Worm (Caenorhabditis elegans) whole organism, young adult: ENCODE measurements around the gene frm-2.

Experiments
- C06A6.2 ChIP-seq: fragments of 200-800 bp; sonication (Bioruptor generic); conservative IDR thresholded peaks from 2 replicates; pipeline ENCODE4 v1.3.6; 2022; ENCODE audit warnings: missing genetic modification characterization, missing compliant biosample characterization
- F55B11.4 ChIP-seq: sonication (generic microtip); optimal IDR thresholded peaks from 2 replicates; lab custom pipeline; 2016; ENCODE audit warnings: missing compliant biosample characterization, missing genetic modification characterization, borderline replicate concordance; ENCODE audit not compliant: insufficient read depth
- K11D2.4 ChIP-seq: fragments of 200-800 bp; sonication (Bioruptor generic); IDR thresholded peaks from 2 replicates; pipeline ENCODE4 v1.3.6; 2022; ENCODE audit warnings: missing genetic modification reagents, missing genetic modification characterization, missing compliant biosample characterization
- K12H6.12 ChIP-seq: fragments of 200-800 bp; sonication (Bioruptor generic); optimal IDR thresholded peaks from 2 replicates; lab custom pipeline; 2018; ENCODE audit warnings: mild to moderate bottlenecking, missing genetic modification characterization, missing compliant biosample characterization
- T26A5.8 ChIP-seq: sonication (generic microtip); optimal IDR thresholded peaks from 2 replicates; lab custom pipeline; 2016; ENCODE audit warnings: missing genetic modification characterization, missing compliant biosample characterization
- Y56A3A.18 ChIP-seq: fragments of 200-800 bp; sonication (Bioruptor generic); IDR thresholded peaks from 2 replicates; pipeline ENCODE4 v1.3.6; 2022; ENCODE audit warnings: missing genetic modification reagents, missing genetic modification characterization, missing compliant biosample characterization
- Y67H2A.10 ChIP-seq: fragments of 200-800 bp; sonication (Bioruptor generic); conservative IDR thresholded peaks from 2 replicates; pipeline ENCODE4 v1.3.6; 2022; ENCODE audit warnings: missing genetic modification reagents, missing genetic modification characterization, missing compliant biosample characterization
- ama-1 ChIP-seq, 3 experiments: fragments of 150-350 bp in 1 of 3; sonication (generic microtip) in 2 of 3; optimal IDR thresholded peaks; 2 replicates each; lab custom pipeline; 2014 to 2018; ENCODE audit warnings: missing biosample characterization in 2 of 3, missing genetic modification characterization in 2 of 3, missing genetic modification reagents in 2 of 3
- aptf-3 ChIP-seq: fragments of 200-800 bp; sonication (Bioruptor generic); IDR thresholded peaks from 2 replicates; pipeline ENCODE4 v1.3.6; 2022; ENCODE audit warnings: missing genetic modification characterization, missing compliant biosample characterization
- attf-6 ChIP-seq: fragments of 200-800 bp; sonication (Bioruptor generic); IDR thresholded peaks from 2 replicates; pipeline ENCODE4 v1.3.6; 2022; ENCODE audit warnings: missing genetic modification reagents, missing genetic modification characterization, missing compliant biosample characterization
- cebp-1 ChIP-seq, 2 experiments: fragments of 200-800 bp in 1 of 2; sonication (Bioruptor generic) in 1 of 2; sonication (generic microtip) in 1 of 2; IDR thresholded peaks in 1 of 2; optimal IDR thresholded peaks in 1 of 2; 2 replicates each; pipeline versions ENCODE4 v1.3.6 to Lab custom; 2017 to 2022; ENCODE audit warnings: missing compliant biosample characterization in 2 of 2, missing genetic modification characterization in 2 of 2, mild to moderate bottlenecking in 1 of 2, missing genetic modification reagents in 1 of 2, moderate library complexity in 1 of 2
- dpl-1 ChIP-seq: fragments of 150-350 bp; optimal IDR thresholded peaks from 2 replicates; lab custom pipeline; 2014; ENCODE audit warnings: missing biosample characterization, missing genetic modification reagents, missing genetic modification characterization
- ets-4 ChIP-seq: fragments of 200-800 bp; sonication (Bioruptor generic); optimal IDR thresholded peaks from 2 replicates; lab custom pipeline; 2018; ENCODE audit warnings: mild to moderate bottlenecking, missing genetic modification characterization, missing compliant biosample characterization
- hmg-1.2 ChIP-seq: fragments of 200-800 bp; sonication (Bioruptor generic); IDR thresholded peaks from 2 replicates; pipeline ENCODE4 v1.3.6; 2022; ENCODE audit warnings: missing genetic modification reagents, missing genetic modification characterization, missing compliant biosample characterization
- hrde-1 ChIP-seq: sonication (generic microtip); optimal IDR thresholded peaks from 2 replicates; lab custom pipeline; 2016; ENCODE audit warnings: missing genetic modification characterization, mild to moderate bottlenecking, missing compliant biosample characterization, moderate library complexity, missing genotype, missing genetic modification reagents, borderline replicate concordance
- hsf-1 ChIP-seq: fragments of 200-800 bp; sonication (Bioruptor generic); IDR thresholded peaks from 2 replicates; pipeline ENCODE4 v1.3.6; 2022; ENCODE audit warnings: missing genetic modification reagents, missing genetic modification characterization, missing compliant biosample characterization
- lag-1 ChIP-seq: fragments of 200-800 bp; sonication (Bioruptor generic); IDR thresholded peaks from 2 replicates; pipeline ENCODE4 v1.3.6; 2022; ENCODE audit warnings: missing genetic modification reagents, missing genetic modification characterization, missing compliant biosample characterization
- lin-35 ChIP-seq, 3 experiments: fragments of 150-350 bp in 2 of 3; sonication (generic microtip) in 1 of 3; optimal IDR thresholded peaks; 2 replicates each; lab custom pipeline; 2014 to 2018; ENCODE audit warnings: missing biosample characterization in 3 of 3, missing genetic modification characterization in 3 of 3, missing genetic modification reagents in 3 of 3
- lin-40 ChIP-seq: sonication (generic microtip); optimal IDR thresholded peaks from 2 replicates; lab custom pipeline; 2016; ENCODE audit warnings: missing genetic modification characterization, mild to moderate bottlenecking, missing compliant biosample characterization, missing genotype, missing genetic modification reagents
- lin-54 ChIP-seq: fragments of 200-800 bp; sonication (Bioruptor generic); optimal IDR thresholded peaks from 2 replicates; lab custom pipeline; 2018; ENCODE audit warnings: mild to moderate bottlenecking, missing genetic modification characterization, missing compliant biosample characterization
- lsy-27 ChIP-seq: sonication (generic microtip); optimal IDR thresholded peaks from 2 replicates; lab custom pipeline; 2017; ENCODE audit warnings: missing genetic modification characterization, mild to moderate bottlenecking, missing compliant biosample characterization, antibody characterized with exemption, missing genotype, borderline replicate concordance; ENCODE audit not compliant: insufficient read depth
- madf-10 ChIP-seq: sonication (generic microtip); optimal IDR thresholded peaks from 2 replicates; lab custom pipeline; 2016; ENCODE audit warnings: mild to moderate bottlenecking, missing genetic modification characterization, missing compliant biosample characterization
- madf-3 ChIP-seq: fragments of 200-800 bp; sonication (Bioruptor generic); IDR thresholded peaks from 2 replicates; pipeline ENCODE4 v1.3.6; 2022; ENCODE audit warnings: missing genetic modification reagents, missing genetic modification characterization, missing compliant biosample characterization
- madf-6 ChIP-seq: fragments of 200-800 bp; sonication (Bioruptor generic); IDR thresholded peaks from 2 replicates; pipeline ENCODE4 v1.3.6; 2022; ENCODE audit warnings: missing genetic modification reagents, missing genetic modification characterization, missing compliant biosample characterization
- mcd-1 ChIP-seq: fragments of 200-800 bp; sonication (Bioruptor generic); IDR thresholded peaks from 2 replicates; pipeline ENCODE4 v1.3.6; 2022; ENCODE audit warnings: missing genetic modification reagents, missing genetic modification characterization, missing compliant biosample characterization
- nhr-179 ChIP-seq: sonication (generic microtip); optimal IDR thresholded peaks from 2 replicates; lab custom pipeline; 2016; ENCODE audit warnings: mild to moderate bottlenecking, missing genetic modification characterization, missing compliant biosample characterization
- nhr-80 ChIP-seq: sonication (generic microtip); optimal IDR thresholded peaks from 2 replicates; lab custom pipeline; 2016; ENCODE audit warnings: missing genetic modification characterization, missing compliant biosample characterization
- pbrm-1 ChIP-seq: fragments of 200-800 bp; sonication (Bioruptor generic); IDR thresholded peaks from 2 replicates; pipeline ENCODE4 v1.3.6; 2022; ENCODE audit warnings: missing genetic modification reagents, missing genetic modification characterization, missing compliant biosample characterization
- somi-1 ChIP-seq: fragments of 200-800 bp; sonication (Bioruptor generic); optimal IDR thresholded peaks from 2 replicates; lab custom pipeline; 2018; ENCODE audit warnings: mild to moderate bottlenecking, missing genetic modification characterization, missing compliant biosample characterization
- unc-62 ChIP-seq: fragments of 150-350 bp; optimal IDR thresholded peaks from 2 replicates; lab custom pipeline; 2014; ENCODE audit warnings: missing biosample characterization, missing genetic modification reagents, missing genetic modification characterization
- zfh-2 ChIP-seq: fragments of 200-800 bp; sonication (Bioruptor generic); conservative IDR thresholded peaks from 2 replicates; pipeline ENCODE4 v1.3.6; 2022; ENCODE audit warnings: missing genetic modification reagents, missing genetic modification characterization, missing compliant biosample characterization
- zim-3 ChIP-seq: sonication (generic microtip); optimal IDR thresholded peaks from 2 replicates; lab custom pipeline; 2017; ENCODE audit warnings: mild to moderate bottlenecking, missing genetic modification characterization, moderate library complexity, missing compliant biosample characterization
- ztf-22 ChIP-seq: fragments of 200-800 bp; sonication (Bioruptor generic); optimal IDR thresholded peaks from 2 replicates; lab custom pipeline; 2018; ENCODE audit warnings: mild to moderate bottlenecking, missing genetic modification characterization, moderate library complexity, missing compliant biosample characterization
- ztf-3 ChIP-seq: fragments of 200-800 bp; sonication (Bioruptor generic); optimal IDR thresholded peaks from 2 replicates; lab custom pipeline; 2018; ENCODE audit warnings: mild to moderate bottlenecking, missing genetic modification characterization, missing compliant biosample characterization
- ztf-6 ChIP-seq: fragments of 200-800 bp; sonication (Bioruptor generic); IDR thresholded peaks from 2 replicates; pipeline ENCODE4 v1.3.6; 2022; ENCODE audit warnings: missing genetic modification reagents, missing genetic modification characterization, missing compliant biosample characterization

frm-2 gene

ce11 chrIII:5950756-5951345 lies 31.1 kb downstream of the frm-2 start:
- TF ChIP-seq madf-3 (GFP tag; lab: Robert Waterston, UW) (no peak), aptf-3 (GFP tag; lab: Robert Waterston, UW) (0 out of 2 replicates have a peak, but pooled peaks have one; percentile 15), ztf-6 (GFP tag; lab: Robert Waterston, UW) (no peak), ama-1 (optimal IDR thresholded peaks at IDR 0.05; lab: Kevin White, UChicago) (peak; percentile 16), ama-1 (GFP tag; optimal IDR thresholded peaks at IDR 0.05; lab: Kevin White, UChicago) (no peak), nhr-179 (tag; lab: Kevin White, UChicago) (no peak), hrde-1 (no peak), zim-3 (peak; percentile 15), nhr-80 (tag; lab: Kevin White, UChicago) (peak; percentile 12), F55B11.4 (tag; lab: Kevin White, UChicago) (no peak), Y56A3A.18 (GFP tag; lab: Robert Waterston, UW) (0 out of 2 replicates have a peak, but pooled peaks have one; percentile 23), hmg-1.2 (no peak), pbrm-1 (no peak), Y67H2A.10 (GFP tag; lab: Robert Waterston, UW) (no peak), lag-1 (GFP tag; lab: Robert Waterston, UW) (no peak), K11D2.4 (GFP tag; lab: Robert Waterston, UW) (no peak), lin-40 (no peak), attf-6 (GFP tag; lab: Robert Waterston, UW) (no peak), lin-54 (GFP tag; lab: Kevin White, UChicago) (no peak), lsy-27 (tag; lab: Kevin White, UChicago) (no peak)

ce11 chrIII:5949817-5950216 lies 32.1 kb downstream of the frm-2 start:
- TF ChIP-seq ztf-3 (GFP tag; lab: Kevin White, UChicago): peak; percentile 17
- TF ChIP-seq T26A5.8 (tag; lab: Kevin White, UChicago): no peak
- peak; percentile 44; the same call in 1 of the 2 replicates for TF ChIP-seq K11D2.4 (GFP tag; lab: Robert Waterston, UW)
- TF ChIP-seq ama-1 (optimal IDR thresholded peaks at IDR 0.05; lab: Kevin White, UChicago): peak; percentile 60
- TF ChIP-seq ama-1 (GFP tag; optimal IDR thresholded peaks at IDR 0.05; lab: Kevin White, UChicago): no peak
- TF ChIP-seq madf-6 (GFP tag; lab: Robert Waterston, UW): no peak
- TF ChIP-seq ets-4: no peak
- TF ChIP-seq somi-1 (GFP tag; lab: Kevin White, UChicago): peak; percentile 27
- no peak for TF ChIP-seq madf-10
- TF ChIP-seq ztf-22 (GFP tag; lab: Kevin White, UChicago): no peak
- TF ChIP-seq lin-35 (GFP tag; optimal IDR thresholded peaks at IDR 0.05; lab: Kevin White, UChicago): peak in 1 of 3 experiments; percentile 8
- peak; percentile 65 for TF ChIP-seq zfh-2 (GFP tag; lab: Robert Waterston, UW)
- TF ChIP-seq hmg-1.2: peak; percentile 77
- TF ChIP-seq hsf-1 (GFP tag; lab: Robert Waterston, UW): no peak
- TF ChIP-seq dpl-1 (GFP tag; lab: Kevin White, UChicago): no peak
- no peak for TF ChIP-seq C06A6.2
- no peak for TF ChIP-seq cebp-1 (GFP tag; IDR thresholded peaks at IDR 0.05; lab: Robert Waterston, UW)
- TF ChIP-seq cebp-1 (tag; optimal IDR thresholded peaks at IDR 0.05; lab: Kevin White, UChicago): peak; percentile 14
- peak; percentile 48 for TF ChIP-seq K12H6.12 (tag; lab: Kevin White, UChicago)
- TF ChIP-seq mcd-1 (GFP tag; lab: Robert Waterston, UW): 0 out of 2 replicates have a peak, but pooled peaks have one; percentile 9
- no peak for TF ChIP-seq unc-62 (GFP tag; lab: Kevin White, UChicago)
- TF ChIP-seq, all 124 proteins: peak for 10
